Fruit fly (Drosophila melanogaster) whole organism, pupa: ENCODE data around the gene RpS21.

Experiments
- CG13204 ChIP-seq: fragments of 200-800 bp; sonication (Bioruptor generic); optimal IDR thresholded peaks from 2 replicates; lab custom pipeline; 2018; ENCODE audit warnings: missing biosample characterization, mild to moderate bottlenecking, missing genetic modification characterization, moderate library complexity
- CG17806 ChIP-seq: fragments of 200-800 bp; sonication (Bioruptor generic); optimal IDR thresholded peaks from 2 replicates; lab custom pipeline; 2018; ENCODE audit warnings: missing biosample characterization, mild to moderate bottlenecking, missing genetic modification characterization, moderate library complexity
- CG34367 ChIP-seq: fragments of 200-800 bp; sonication (Bioruptor generic); optimal IDR thresholded peaks from 2 replicates; lab custom pipeline; 2018; ENCODE audit warnings: missing biosample characterization, mild to moderate bottlenecking, missing genetic modification characterization
- D1 ChIP-seq: fragments of 200-800 bp; sonication (Bioruptor generic); optimal IDR thresholded peaks from 2 replicates; lab custom pipeline; 2018; ENCODE audit warnings: missing biosample characterization, mild to moderate bottlenecking, missing genetic modification characterization, moderate library complexity
- EcR ChIP-seq: fragments of 200-800 bp; sonication (Bioruptor generic); optimal IDR thresholded peaks from 3 replicates; lab custom pipeline; 2019; ENCODE audit warnings: missing biosample characterization, missing genetic modification characterization, mild to moderate bottlenecking, moderate library complexity, missing genetic modification reagents
- fd96Ca ChIP-seq: fragments of 200-800 bp; sonication (Bioruptor generic); IDR thresholded peaks from 3 replicates; pipeline ENCODE4 v1.3.6; 2022; ENCODE audit warnings: missing biosample characterization, missing genetic modification characterization

DNA sequence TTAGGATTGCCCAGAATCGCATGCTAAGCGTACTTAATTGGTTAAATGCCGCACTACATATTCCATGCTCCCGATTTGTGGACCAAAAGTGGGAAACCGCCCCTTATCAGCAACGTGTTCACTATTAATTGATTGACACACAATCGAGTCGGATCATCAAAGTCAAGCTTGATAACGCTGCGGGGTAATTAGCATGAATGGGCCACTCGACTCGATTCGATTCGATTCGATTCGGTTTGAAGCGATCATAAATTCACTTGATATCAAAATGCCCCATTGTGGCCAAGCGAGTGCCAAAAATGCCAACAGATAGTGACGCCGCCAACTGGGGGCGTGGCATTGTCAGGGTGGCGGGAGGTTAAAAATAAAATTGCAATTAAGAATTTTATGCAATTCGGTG lies 48.3 kb upstream of the RpS21 start:
- TF ChIP-seq EcR (GFP tag; lab: Kevin White, UChicago) (no peak), CG13204 (GFP tag; lab: Kevin White, UChicago) (no peak), D1 (tag; lab: Kevin White, UChicago) (no peak), CG17806 (tag; lab: Kevin White, UChicago) (no peak), CG34367 (tag; lab: Kevin White, UChicago) (no peak), fd96Ca (no peak)
